Worm (Caenorhabditis elegans): Measurements from ENCODE around the gene oef-1.

ce11 chrIV:7507841-7508509 lies 40.2 kb upstream of the oef-1 start, which contains the start of the genes vdac-1 and R05G6.5:
- TF ChIP-seq ceh-36 (tag; optimal IDR thresholded peaks at IDR 0.05) (no peak), flt-1 (GFP tag; IDR thresholded peaks at IDR 0.05) (no peak), tbx-37 (GFP tag; conservative IDR thresholded peaks at IDR 0.05) (no peak), ama-1 (optimal IDR thresholded peaks at IDR 0.05) (no peak)

Measured in whole organism, early embryonic.